Fruit fly (Drosophila melanogaster): Measurements from ENCODE around the gene CG8757.
A peak's percentile ranks its signal among the peaks of the same experiment; 100 is the strongest.

Gene CG8757

DNA sequence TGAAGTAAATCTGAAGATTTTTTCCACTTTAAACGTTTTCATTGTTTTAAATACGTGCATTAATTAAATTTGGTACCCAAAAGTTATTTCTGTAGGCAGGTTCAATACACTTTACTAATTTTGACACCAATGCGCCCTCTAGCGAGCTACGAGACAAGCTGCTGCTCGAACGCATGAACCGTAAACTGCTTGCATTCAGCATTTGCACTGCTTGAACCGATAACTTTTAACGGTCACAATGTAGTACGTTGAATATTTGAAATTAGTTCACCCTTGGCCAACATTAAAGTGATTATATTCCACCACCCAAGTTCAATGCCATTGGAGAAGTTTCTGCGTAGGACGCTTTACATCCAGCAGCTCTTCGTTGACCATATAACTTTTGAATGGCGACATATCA is 3.3 kb upstream of the CG8757 start (continued):
- TF ChIP-seq CG16813 (GFP tag; IDR thresholded peaks at IDR 0.05; ENCODE audit: partially characterized antibody) (peak; percentile 52; the same call in 2 of the 3 replicates), CG4360 (GFP tag; IDR thresholded peaks at IDR 0.05) (no peak), CG14014 (GFP tag; IDR thresholded peaks at IDR 0.05) (no peak), tx (GFP tag; optimal IDR thresholded peaks at IDR 0.05) (no peak), pan (optimal IDR thresholded peaks at IDR 0.05) (no peak), pan (GFP tag; optimal IDR thresholded peaks at IDR 0.05 in 1 of 2, IDR thresholded peaks at IDR 0.05 in 1 of 2) (peak in 1 of 2 experiments; percentile 38), Ets97D (GFP tag; optimal IDR thresholded peaks at IDR 0.05) (peak; percentile 50), CG7963 (GFP tag; IDR thresholded peaks at IDR 0.05; ENCODE audit: partially characterized antibody) (peak; percentile 52; the same call in 2 of the 3 replicates), CG11696 (GFP tag; IDR thresholded peaks at IDR 0.05) (no peak), CG9215 (GFP tag; IDR thresholded peaks at IDR 0.05) (peak; percentile 6; the same call in 1 of the 2 replicates), repo (GFP tag; optimal IDR thresholded peaks at IDR 0.05) (peak; percentile 16), Jarid2 (GFP tag; optimal IDR thresholded peaks at IDR 0.05) (no peak), Fer3 (tag; optimal IDR thresholded peaks at IDR 0.05) (no peak), CoRest (tag; optimal IDR thresholded peaks at IDR 0.05) (peak; percentile 47), CG4820 (GFP tag; optimal IDR thresholded peaks at IDR 0.05) (peak; percentile 71), CG14667 (GFP tag; IDR thresholded peaks at IDR 0.05) (peak; percentile 29; the same call in 1 of the 2 replicates), NC2β (GFP tag; optimal IDR thresholded peaks at IDR 0.05) (no peak), Dfd (GFP tag; optimal IDR thresholded peaks at IDR 0.05) (peak in 1 of 2 experiments; percentile 73), D19B (GFP tag; optimal IDR thresholded peaks at IDR 0.05) (no peak), MTF-1 (GFP tag; optimal IDR thresholded peaks at IDR 0.05; ENCODE audit: borderline replicate concordance) (no peak), CG8944 (GFP tag; optimal IDR thresholded peaks at IDR 0.05) (peak; percentile 20), ac (GFP tag; optimal IDR thresholded peaks at IDR 0.05) (no peak), CG15514 (GFP tag; optimal IDR thresholded peaks at IDR 0.05) (peak; percentile 60), zf30C (GFP tag; optimal IDR thresholded peaks at IDR 0.05) (no peak), CG10209 (GFP tag; optimal IDR thresholded peaks at IDR 0.05) (no peak), Aef1 (GFP tag; IDR thresholded peaks at IDR 0.05) (peak; percentile 45; the same call in 1 of the 3 replicates), E2f2 (GFP tag; IDR thresholded peaks at IDR 0.05) (peak; percentile 42; the same call in 1 of the 2 replicates), Atf-2 (GFP tag; optimal IDR thresholded peaks at IDR 0.05) (no peak), odd (GFP tag; optimal IDR thresholded peaks at IDR 0.05) (no peak), CG3838 (GFP tag; optimal IDR thresholded peaks at IDR 0.05) (no peak), CG8089 (GFP tag; optimal IDR thresholded peaks at IDR 0.05) (no peak), CG11093 (GFP tag; IDR thresholded peaks at IDR 0.05) (peak; percentile 46; the same call in 2 of the 3 replicates), Abd-B (GFP tag; optimal IDR thresholded peaks at IDR 0.05) (peak; percentile 67), Ets65A (GFP tag) (peak; percentile 96), CG30403 (GFP tag; optimal IDR thresholded peaks at IDR 0.05) (no peak), klu (GFP tag; IDR thresholded peaks at IDR 0.05) (0 out of 2 replicates have a peak, but pooled peaks have one; percentile 32), disco-r (GFP tag; optimal IDR thresholded peaks at IDR 0.05) (no peak), CG9817 (tag; optimal IDR thresholded peaks at IDR 0.05) (peak; percentile 42), fd64A (GFP tag; optimal IDR thresholded peaks at IDR 0.05) (no peak), CG7271 (tag; optimal IDR thresholded peaks at IDR 0.05) (no peak), bab2 (GFP tag; optimal IDR thresholded peaks at IDR 0.05) (peak; percentile 17), dmrt11E (tag; optimal IDR thresholded peaks at IDR 0.05) (peak; percentile 27), pros (GFP tag; optimal IDR thresholded peaks at IDR 0.05) (no peak), ewg (GFP tag; optimal IDR thresholded peaks at IDR 0.05) (no peak), CG5245 (GFP tag; optimal IDR thresholded peaks at IDR 0.05) (peak; percentile 36), Myb (GFP tag; optimal IDR thresholded peaks at IDR 0.05) (peak; percentile 100), dysf (GFP tag; IDR thresholded peaks at IDR 0.05) (peak; percentile 50; the same call in 1 of the 3 replicates), CG6689 (GFP tag; IDR thresholded peaks at IDR 0.05) (no peak), zfh2 (GFP tag; optimal IDR thresholded peaks at IDR 0.05) (no peak), Chrac-16 (GFP tag; optimal IDR thresholded peaks at IDR 0.05) (peak; percentile 17), hb (GFP tag; IDR thresholded peaks at IDR 0.05; ENCODE audit: partially characterized antibody) (peak; percentile 58; the same call in 1 of the 3 replicates)
